Fruit fly (Drosophila melanogaster) whole organism, embryonic: ENCODE results near the gene phol.

Source experiments
- Abd-B ChIP-seq: fragments of 200-800 bp; sonication (Bioruptor generic); optimal IDR thresholded peaks from 2 replicates; lab custom pipeline; 2018; ENCODE audit warnings: missing biosample characterization, mild to moderate bottlenecking, missing genetic modification characterization, moderate library complexity
- Blimp-1 ChIP-seq: fragments of 200-800 bp; sonication (Bioruptor generic); optimal IDR thresholded peaks from 3 replicates; lab custom pipeline; 2018; ENCODE audit warnings: missing biosample characterization, missing genetic modification characterization, mild to moderate bottlenecking, moderate library complexity, missing genetic modification reagents
- BtbVII ChIP-seq: fragments of 200-800 bp; sonication (Bioruptor generic); optimal IDR thresholded peaks from 3 replicates; lab custom pipeline; 2017; ENCODE audit warnings: missing biosample characterization, mild to moderate bottlenecking, missing genetic modification characterization
- CG10209 ChIP-seq: fragments of 200-800 bp; sonication (Bioruptor generic); optimal IDR thresholded peaks from 3 replicates; lab custom pipeline; 2017; ENCODE audit warnings: missing biosample characterization, mild to moderate bottlenecking, missing genetic modification characterization, missing genetic modification reagents
- CG10321 ChIP-seq: fragments of 200-800 bp; sonication (Bioruptor generic); IDR thresholded peaks from 2 replicates; pipeline ENCODE4 v1.3.6; 2022; ENCODE audit warnings: missing biosample characterization, missing genetic modification characterization
- CG10431 ChIP-seq: fragments of 200-800 bp; sonication (Bioruptor generic); optimal IDR thresholded peaks from 3 replicates; lab custom pipeline; 2018; ENCODE audit warnings: missing biosample characterization, mild to moderate bottlenecking, missing genetic modification characterization
- CG10959 ChIP-seq: fragments of 200-800 bp; sonication (Bioruptor generic); IDR thresholded peaks from 2 replicates; pipeline ENCODE4 v1.3.6; 2022; ENCODE audit warnings: missing biosample characterization, missing genetic modification characterization
- CG12071 ChIP-seq: fragments of 200-800 bp; sonication (Bioruptor generic); optimal IDR thresholded peaks from 3 replicates; lab custom pipeline; 2018; ENCODE audit warnings: missing biosample characterization, mild to moderate bottlenecking, missing genetic modification characterization
- CG12391 ChIP-seq: fragments of 200-800 bp; sonication (Bioruptor generic); optimal IDR thresholded peaks from 3 replicates; lab custom pipeline; 2018; ENCODE audit warnings: missing biosample characterization, mild to moderate bottlenecking, missing genetic modification characterization, moderate library complexity
- CG14667 ChIP-seq: fragments of 200-800 bp; sonication (Bioruptor generic); IDR thresholded peaks from 2 replicates; pipeline ENCODE4 v1.3.6; 2022; ENCODE audit warnings: missing biosample characterization, missing genetic modification characterization
- CG15696 ChIP-seq: fragments of 200-800 bp; sonication (Bioruptor generic); optimal IDR thresholded peaks from 2 replicates; lab custom pipeline; 2019; ENCODE audit warnings: missing biosample characterization, mild to moderate bottlenecking, missing genetic modification characterization, moderate library complexity
- CG16813 ChIP-seq: fragments of 200-800 bp; sonication (Bioruptor generic); IDR thresholded peaks from 3 replicates; pipeline ENCODE4 v1.3.6; 2022; ENCODE audit warnings: missing biosample characterization, missing genetic modification characterization; ENCODE audit not compliant: partially characterized antibody
- CG17328 ChIP-seq: fragments of 200-800 bp; sonication (Bioruptor generic); IDR thresholded peaks from 2 replicates; pipeline ENCODE4 v1.3.6; 2022; ENCODE audit warnings: missing biosample characterization, missing genetic modification characterization
- CG2116 ChIP-seq: fragments of 200-800 bp; sonication (Bioruptor generic); optimal IDR thresholded peaks from 3 replicates; lab custom pipeline; 2018; ENCODE audit warnings: missing biosample characterization, mild to moderate bottlenecking, missing genetic modification characterization
- CG2712 ChIP-seq: fragments of 200-800 bp; optimal IDR thresholded peaks from 3 replicates; lab custom pipeline; 2019; ENCODE audit warnings: missing biosample characterization, mild to moderate bottlenecking, missing genetic modification characterization, moderate library complexity
- CG31365 ChIP-seq: fragments of 200-800 bp; sonication (Bioruptor generic); optimal IDR thresholded peaks from 2 replicates; lab custom pipeline; 2018; ENCODE audit warnings: missing biosample characterization, mild to moderate bottlenecking, missing genetic modification characterization
- CG32767 ChIP-seq: fragments of 200-800 bp; sonication (Bioruptor generic); IDR thresholded peaks from 2 replicates; pipeline ENCODE4 v1.3.6; 2022; ENCODE audit warnings: missing biosample characterization, missing genetic modification characterization
- CG3838 ChIP-seq: fragments of 200-800 bp; sonication (Bioruptor generic); optimal IDR thresholded peaks from 3 replicates; lab custom pipeline; 2016; ENCODE audit warnings: missing biosample characterization, missing genetic modification characterization
- Dad ChIP-seq: fragments of 200-800 bp; sonication (Bioruptor generic); optimal IDR thresholded peaks from 3 replicates; lab custom pipeline; 2016; ENCODE audit warnings: missing biosample characterization, missing genetic modification characterization
- GATAe ChIP-seq: fragments of 200-800 bp; sonication (Bioruptor generic); conservative IDR thresholded peaks from 2 replicates; pipeline ENCODE4 v1.3.6; 2022; ENCODE audit warnings: missing biosample characterization, missing genetic modification characterization
- H15 ChIP-seq: fragments of 200-800 bp; sonication (Bioruptor generic); IDR thresholded peaks from 3 replicates; pipeline ENCODE4 v1.3.6; 2022; ENCODE audit warnings: missing biosample characterization, missing genetic modification characterization
- HmgZ ChIP-seq: fragments of 200-800 bp; sonication (Bioruptor generic); optimal IDR thresholded peaks from 2 replicates; lab custom pipeline; 2018; ENCODE audit warnings: missing biosample characterization, mild to moderate bottlenecking, missing genetic modification characterization
- MBD-R2 ChIP-seq: fragments of 200-800 bp; sonication (Bioruptor generic); IDR thresholded peaks from 2 replicates; pipeline ENCODE4 v1.3.6; 2022; ENCODE audit warnings: missing biosample characterization, missing genetic modification characterization
- Nf-YB ChIP-seq: fragments of 200-800 bp; sonication (Bioruptor generic); optimal IDR thresholded peaks from 3 replicates; lab custom pipeline; 2019; ENCODE audit warnings: missing biosample characterization, mild to moderate bottlenecking, missing genetic modification characterization, moderate library complexity
- Sin3A ChIP-seq: fragments of >200 bp; optimal IDR thresholded peaks from 2 replicates; lab custom pipeline; 2018
- Usf ChIP-seq: fragments of 200-800 bp; sonication (Bioruptor generic); optimal IDR thresholded peaks from 2 replicates; lab custom pipeline; 2017; ENCODE audit warnings: missing genotype, missing biosample characterization, missing genetic modification characterization
- bbx ChIP-seq: fragments of 200-800 bp; sonication (Bioruptor generic); IDR thresholded peaks from 2 replicates; pipeline ENCODE4 v1.3.6; 2022; ENCODE audit warnings: missing biosample characterization, missing genetic modification characterization; ENCODE audit not compliant: partially characterized antibody
- bsh ChIP-seq, 2 experiments: fragments of 200-800 bp; sonication (Bioruptor generic); optimal IDR thresholded peaks; 2 replicates each; lab custom pipeline; 2017 to 2018; ENCODE audit warnings: mild to moderate bottlenecking in 2 of 2, missing biosample characterization in 2 of 2, missing genetic modification characterization in 2 of 2, moderate library complexity in 1 of 2
- cas ChIP-seq: fragments of 200-800 bp; sonication (Bioruptor generic); IDR thresholded peaks from 2 replicates; pipeline ENCODE4 v1.3.6; 2022; ENCODE audit warnings: missing biosample characterization, missing genetic modification characterization
- crol ChIP-seq: fragments of 200-800 bp; sonication (Bioruptor generic); IDR thresholded peaks from 2 replicates; pipeline ENCODE4 v1.3.6; 2022; ENCODE audit warnings: missing biosample characterization, missing genetic modification characterization
- crp ChIP-seq, 2 experiments: fragments of 200-800 bp; sonication (Bioruptor generic); optimal IDR thresholded peaks; 2 replicates in 1 of 2; 3 replicates in 1 of 2; lab custom pipeline; 2017; ENCODE audit warnings: missing biosample characterization in 2 of 2, missing genetic modification characterization in 2 of 2, mild to moderate bottlenecking in 1 of 2, moderate library complexity in 1 of 2
- dan ChIP-seq: fragments of 200-800 bp; sonication (Bioruptor generic); IDR thresholded peaks from 2 replicates; pipeline ENCODE4 v1.3.6; 2022; ENCODE audit warnings: missing biosample characterization, missing genetic modification characterization
- dmrt11E ChIP-seq: fragments of 200-800 bp; sonication (Bioruptor generic); optimal IDR thresholded peaks from 3 replicates; lab custom pipeline; 2018; ENCODE audit warnings: missing biosample characterization, mild to moderate bottlenecking, missing genetic modification characterization, moderate library complexity
- fd64A ChIP-seq: fragments of 200-800 bp; sonication (Bioruptor generic); optimal IDR thresholded peaks from 3 replicates; lab custom pipeline; 2018; ENCODE audit warnings: missing biosample characterization, mild to moderate bottlenecking, missing genetic modification characterization
- gfzf ChIP-seq: fragments of 200-800 bp; sonication (Bioruptor generic); optimal IDR thresholded peaks from 2 replicates; lab custom pipeline; 2016; ENCODE audit warnings: missing biosample characterization, mild to moderate bottlenecking, missing genetic modification characterization, moderate library complexity
- inv ChIP-seq: fragments of 200-800 bp; sonication (Bioruptor generic); IDR thresholded peaks from 2 replicates; pipeline ENCODE4 v1.3.6; 2022; ENCODE audit warnings: missing biosample characterization, missing genetic modification characterization; ENCODE audit not compliant: partially characterized antibody
- kay ChIP-seq: fragments of 200-800 bp; sonication (Bioruptor generic); optimal IDR thresholded peaks from 2 replicates; lab custom pipeline; 2016; ENCODE audit warnings: missing biosample characterization, missing genetic modification characterization
- lilli ChIP-seq: fragments of 200-800 bp; sonication (Bioruptor generic); optimal IDR thresholded peaks from 3 replicates; lab custom pipeline; 2016; ENCODE audit warnings: missing biosample characterization, missing genetic modification characterization
- maf-S ChIP-seq: fragments of 200-800 bp; sonication (Bioruptor generic); optimal IDR thresholded peaks from 2 replicates; lab custom pipeline; 2016; ENCODE audit warnings: missing biosample characterization, missing genetic modification characterization
- nerfin-2 ChIP-seq: fragments of 200-800 bp; sonication (Bioruptor generic); IDR thresholded peaks from 2 replicates; pipeline ENCODE4 v1.3.6; 2022; ENCODE audit warnings: missing biosample characterization, missing genetic modification characterization; ENCODE audit not compliant: partially characterized antibody
- odd ChIP-seq: fragments of 200-800 bp; sonication (Bioruptor generic); optimal IDR thresholded peaks from 2 replicates; lab custom pipeline; 2017; ENCODE audit warnings: missing biosample characterization, mild to moderate bottlenecking, missing genetic modification characterization
- p53 ChIP-seq: fragments of 200-800 bp; sonication (Bioruptor generic); optimal IDR thresholded peaks from 2 replicates; lab custom pipeline; 2016; ENCODE audit warnings: missing biosample characterization, missing genetic modification characterization
- shn ChIP-seq: fragments of 200-800 bp; sonication (Bioruptor generic); optimal IDR thresholded peaks from 3 replicates; lab custom pipeline; 2016; ENCODE audit warnings: missing biosample characterization, missing genetic modification characterization
- sna ChIP-seq: fragments of 200-800 bp; sonication (Bioruptor generic); IDR thresholded peaks from 2 replicates; pipeline ENCODE4 v1.3.6; 2022; ENCODE audit warnings: missing biosample characterization, missing genetic modification characterization; ENCODE audit not compliant: partially characterized antibody
- trh ChIP-seq: fragments of 200-800 bp; sonication (Bioruptor generic); optimal IDR thresholded peaks from 2 replicates; lab custom pipeline; 2016; ENCODE audit warnings: missing biosample characterization, missing genetic modification characterization
- wek ChIP-seq: fragments of 200-800 bp; sonication (Bioruptor generic); optimal IDR thresholded peaks from 3 replicates; lab custom pipeline; 2018; ENCODE audit warnings: missing biosample characterization, mild to moderate bottlenecking, missing genetic modification characterization, moderate library complexity
- zen ChIP-seq: fragments of 200-800 bp; sonication (Bioruptor generic); optimal IDR thresholded peaks from 3 replicates; lab custom pipeline; 2018; ENCODE audit warnings: missing biosample characterization, mild to moderate bottlenecking, missing genetic modification characterization, moderate library complexity
- zen2 ChIP-seq: fragments of 200-800 bp; sonication (Bioruptor generic); IDR thresholded peaks from 3 replicates; pipeline ENCODE4 v1.3.6; 2022; ENCODE audit warnings: missing biosample characterization, missing genetic modification characterization; ENCODE audit not compliant: partially characterized antibody
- zfh1 ChIP-seq: fragments of 200-800 bp; sonication (Bioruptor generic); IDR thresholded peaks from 3 replicates; pipeline ENCODE4 v1.3.6; 2022; ENCODE audit warnings: missing biosample characterization, missing genetic modification characterization

phol gene

DNA sequence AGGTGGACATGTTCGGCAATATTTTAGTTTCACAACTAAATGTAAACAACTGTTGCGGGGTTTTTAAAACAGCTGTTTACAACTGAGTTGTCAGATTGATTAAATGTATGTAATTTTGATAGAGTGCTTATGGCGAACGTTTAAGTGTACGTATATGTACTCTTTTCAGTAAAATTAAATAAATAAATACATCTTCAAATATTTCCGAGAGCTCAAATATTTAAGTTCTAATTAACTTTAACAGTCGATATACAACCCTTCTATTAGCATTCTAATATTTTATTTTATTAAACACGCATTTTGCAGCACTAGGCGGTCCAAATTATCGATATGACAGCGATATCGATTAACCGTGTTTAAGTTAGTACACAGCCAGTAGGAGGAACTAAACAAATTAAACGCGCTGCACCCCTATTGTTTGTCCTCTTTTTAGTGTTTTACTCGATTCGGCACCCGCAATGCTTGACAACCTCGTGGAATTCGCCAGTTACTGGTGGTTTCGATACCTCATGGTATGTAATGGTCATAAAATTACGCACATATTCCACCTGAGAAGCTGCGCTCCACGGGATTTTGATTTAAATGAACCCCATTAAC lies 4.5 kb downstream of the phol start, which contains the start of the genes CG3448 and ghi (continued):
- TF ChIP-seq MBD-R2 (GFP tag; lab: Robert Waterston, UW) (peak; percentile 69; the same call in 1 of the 2 replicates), zen2 (GFP tag; lab: Robert Waterston, UW) (no peak; the same call in 2 of the 3 replicates), p53 (GFP tag; lab: Kevin White, UChicago) (no peak), CG17328 (GFP tag; lab: Robert Waterston, UW) (0 out of 2 replicates have a peak, but pooled peaks have one; percentile 13), Dad (GFP tag; lab: Kevin White, UChicago) (no peak), odd (GFP tag; lab: Kevin White, UChicago) (no peak), gfzf (GFP tag; lab: Kevin White, UChicago) (peak; percentile 1), crp (GFP tag; optimal IDR thresholded peaks at IDR 0.05; lab: Kevin White, UChicago) (peak; percentile 13 to 84), fd64A (no peak), BtbVII (GFP tag; lab: Kevin White, UChicago) (peak; percentile 24), Blimp-1 (GFP tag; lab: Kevin White, UChicago) (peak; percentile 65), maf-S (no peak), CG10959 (GFP tag; lab: Robert Waterston, UW) (no peak), CG31365 (tag; lab: Kevin White, UChicago) (no peak), CG10209 (GFP tag; lab: Kevin White, UChicago) (no peak), inv (GFP tag; lab: Robert Waterston, UW) (peak; percentile 48; the same call in 1 of the 2 replicates), kay (GFP tag; lab: Kevin White, UChicago) (peak; percentile 57), CG12071 (GFP tag; lab: Kevin White, UChicago) (no peak), Abd-B (GFP tag; lab: Kevin White, UChicago) (peak; percentile 73), CG10431 (GFP tag; lab: Kevin White, UChicago) (no peak), bsh (GFP tag; optimal IDR thresholded peaks at IDR 0.05; lab: Kevin White, UChicago) (peak in 1 of 2 experiments; percentile 40), CG10321 (GFP tag; lab: Robert Waterston, UW) (no peak), dmrt11E (peak; percentile 11), wek (GFP tag; lab: Kevin White, UChicago) (peak; percentile 6), CG14667 (GFP tag; lab: Robert Waterston, UW) (no peak), lilli (peak; percentile 59), CG3838 (GFP tag; lab: Kevin White, UChicago) (no peak), crol (no peak), CG32767 (GFP tag; lab: Robert Waterston, UW) (no peak), bbx (GFP tag; lab: Robert Waterston, UW) (peak; percentile 80), Sin3A (lab: Kevin White, UChicago) (no peak), sna (GFP tag; lab: Robert Waterston, UW) (peak; percentile 90), Usf (GFP tag; lab: Kevin White, UChicago) (no peak), trh (GFP tag; lab: Kevin White, UChicago) (no peak), dan (GFP tag; lab: Robert Waterston, UW) (no peak), GATAe (GFP tag; lab: Robert Waterston, UW) (no peak), Nf-YB (GFP tag; lab: Kevin White, UChicago) (no peak), shn (GFP tag; lab: Kevin White, UChicago) (no peak), nerfin-2 (GFP tag; lab: Robert Waterston, UW) (peak; percentile 79), CG12391 (tag; lab: Kevin White, UChicago) (peak; percentile 57), zen (tag; lab: Kevin White, UChicago) (peak; percentile 73), HmgZ (tag; lab: Kevin White, UChicago) (peak; percentile 74), CG16813 (GFP tag; lab: Robert Waterston, UW) (peak; percentile 72), CG2712 (tag; lab: Kevin White, UChicago) (peak; percentile 72), zfh1 (GFP tag; lab: Robert Waterston, UW) (peak; percentile 67), H15 (peak; percentile 55; the same call in 1 of the 3 replicates), CG15696 (tag; lab: Kevin White, UChicago) (peak; percentile 74), cas (no peak), CG2116 (GFP tag; lab: Kevin White, UChicago) (peak; percentile 94)
